Worm (Caenorhabditis elegans): ENCODE measurements around the gene hpr-17.

ce11 chrII:13129602-13130001 is 27.2 kb downstream of the hpr-17 start, which contains the start of gene F29C12.6:
- TF ChIP-seq tbp1 (GFP tag; optimal IDR thresholded peaks at IDR 0.05): no peak
- no peak for TF ChIP-seq zfh-2 (GFP tag; conservative IDR thresholded peaks at IDR 0.05)
- TF ChIP-seq ekl-4 (GFP tag; IDR thresholded peaks at IDR 0.05): no peak
- no peak for TF ChIP-seq K11D2.4 (GFP tag; IDR thresholded peaks at IDR 0.05)
- TF ChIP-seq nhr-80 (tag; optimal IDR thresholded peaks at IDR 0.05): no peak

Data from whole organism, young adult.